Fruit fly (Drosophila melanogaster) whole organism, adult: ENCODE measurements around the gene Sgs7.
A peak's percentile ranks its signal among the peaks of the same experiment; 100 is the strongest.

Experiments
- CG1620 ChIP-seq: fragments of 200-800 bp; sonication (Bioruptor generic); optimal IDR thresholded peaks from 2 replicates; lab custom pipeline; 2016; ENCODE audit warnings: missing biosample characterization, missing genetic modification characterization
- CG33017 ChIP-seq: fragments of 200-800 bp; sonication (Bioruptor generic); optimal IDR thresholded peaks from 2 replicates; lab custom pipeline; 2018; ENCODE audit warnings: missing biosample characterization, mild to moderate bottlenecking, missing genetic modification characterization, moderate library complexity
- Clk ChIP-seq: fragments of 200-800 bp; sonication (Bioruptor generic); optimal IDR thresholded peaks from 2 replicates; lab custom pipeline; 2017; ENCODE audit warnings: missing biosample characterization, missing genetic modification characterization
- Hr96 ChIP-seq: fragments of 200-800 bp; sonication (Bioruptor generic); optimal IDR thresholded peaks from 2 replicates; lab custom pipeline; 2016; ENCODE audit warnings: missing biosample characterization, missing genetic modification characterization
- cic ChIP-seq: fragments of 200-800 bp; sonication (Bioruptor generic); optimal IDR thresholded peaks from 2 replicates; lab custom pipeline; 2017; ENCODE audit warnings: missing biosample characterization, mild to moderate bottlenecking, missing genetic modification characterization, moderate library complexity
- cnc ChIP-seq, 2 experiments: fragments of >200 bp; optimal IDR thresholded peaks; 2 replicates each; lab custom pipeline; 2017
- kay ChIP-seq: fragments of 200-800 bp; sonication (Bioruptor generic); peaks from one replicate; lab custom pipeline; 2016; ENCODE audit warnings: missing biosample characterization, missing genetic modification characterization, borderline replicate concordance
- pad ChIP-seq: fragments of 200-800 bp; sonication (Bioruptor generic); optimal IDR thresholded peaks from 3 replicates; lab custom pipeline; 2017; ENCODE audit warnings: missing biosample characterization, missing genetic modification characterization, mild to moderate bottlenecking, moderate library complexity, missing genetic modification reagents
- toe ChIP-seq: fragments of 200-800 bp; sonication (Bioruptor generic); optimal IDR thresholded peaks from 2 replicates; lab custom pipeline; 2016; ENCODE audit warnings: missing biosample characterization, missing genetic modification characterization

DNA sequence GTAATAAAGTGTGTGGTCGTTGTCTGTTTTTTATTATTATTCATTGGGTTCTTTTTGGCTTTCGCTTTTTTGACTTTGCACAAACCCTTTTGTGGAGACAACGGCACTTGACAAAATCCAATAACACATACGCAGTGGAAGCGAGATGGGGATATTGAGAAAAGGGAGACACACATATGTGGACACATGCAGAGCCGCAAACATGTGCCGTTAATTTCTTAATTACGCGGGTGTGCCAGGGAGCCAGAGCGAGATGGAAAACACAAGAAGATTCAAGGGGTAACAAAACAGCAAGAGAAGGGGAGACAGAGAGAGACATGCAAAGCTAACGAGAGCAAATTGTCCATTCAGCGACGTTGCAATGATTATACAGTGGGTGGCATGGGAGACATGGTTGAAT lies 17.2 kb upstream of the Sgs7 start:
- no peak for TF ChIP-seq toe
- no peak for TF ChIP-seq cnc (optimal IDR thresholded peaks at IDR 0.05; lab: Kevin White, UChicago)
- no peak for TF ChIP-seq Hr96 (GFP tag; lab: Kevin White, UChicago)
- peak; percentile 99 for TF ChIP-seq pad (GFP tag; lab: Kevin White, UChicago)
- TF ChIP-seq CG33017 = no peak
- no peak for TF ChIP-seq Clk (GFP tag; lab: Kevin White, UChicago)
- TF ChIP-seq cic (GFP tag; lab: Kevin White, UChicago) = no peak
- TF ChIP-seq kay (GFP tag; lab: Kevin White, UChicago) = no peak
- no peak for TF ChIP-seq CG1620 (GFP tag; lab: Kevin White, UChicago)
